Fruit fly (Drosophila melanogaster) whole organism, prepupa: ENCODE data around the gene CG31251.
A peak's percentile ranks its signal among the peaks of the same experiment; 100 is the strongest.

Experiments used
- CG10631 ChIP-seq: fragments of 200-800 bp; sonication (Bioruptor generic); optimal IDR thresholded peaks from 2 replicates; lab custom pipeline; 2016; ENCODE audit warnings: missing biosample characterization, missing genetic modification characterization
- CG10669 ChIP-seq: fragments of 200-800 bp; sonication (Bioruptor generic); optimal IDR thresholded peaks from 3 replicates; lab custom pipeline; 2018; ENCODE audit warnings: missing biosample characterization, mild to moderate bottlenecking, missing genetic modification characterization, moderate library complexity
- CG11294 ChIP-seq: fragments of 200-800 bp; sonication (Bioruptor generic); IDR thresholded peaks from 2 replicates; pipeline ENCODE4 v1.3.6; 2022; ENCODE audit warnings: missing biosample characterization, missing genetic modification characterization
- CG11762 ChIP-seq: fragments of 200-800 bp; sonication (Bioruptor generic); optimal IDR thresholded peaks from 3 replicates; lab custom pipeline; 2016; ENCODE audit warnings: missing biosample characterization, missing genetic modification characterization; ENCODE audit not compliant: insufficient read depth
- CG3032 ChIP-seq: fragments of 200-800 bp; optimal IDR thresholded peaks from 2 replicates; lab custom pipeline; 2019; ENCODE audit warnings: missing biosample characterization, mild to moderate bottlenecking, missing genetic modification characterization, moderate library complexity
- CG31627 ChIP-seq: fragments of 200-800 bp; sonication (Bioruptor generic); optimal IDR thresholded peaks from 3 replicates; lab custom pipeline; 2016; ENCODE audit warnings: missing biosample characterization, missing genetic modification characterization
- CG6163 ChIP-seq: fragments of 200-800 bp; sonication (Bioruptor generic); IDR thresholded peaks from 3 replicates; pipeline ENCODE4 v1.3.6; 2022; ENCODE audit warnings: missing biosample characterization, missing genetic modification characterization
- CG6276 ChIP-seq: fragments of 200-800 bp; sonication (Bioruptor generic); optimal IDR thresholded peaks from 2 replicates; lab custom pipeline; 2017; ENCODE audit warnings: missing biosample characterization, mild to moderate bottlenecking, missing genetic modification characterization
- CG6792 ChIP-seq: fragments of 200-800 bp; sonication (Bioruptor generic); optimal IDR thresholded peaks from 3 replicates; lab custom pipeline; 2016; ENCODE audit warnings: missing biosample characterization, missing genetic modification characterization
- CG6808 ChIP-seq: fragments of 200-800 bp; sonication (Bioruptor generic); optimal IDR thresholded peaks from 3 replicates; lab custom pipeline; 2017; ENCODE audit warnings: missing biosample characterization, missing genetic modification characterization, mild to moderate bottlenecking, moderate library complexity, missing genetic modification reagents
- Eip75B ChIP-seq: fragments of 200-800 bp; sonication (Bioruptor generic); optimal IDR thresholded peaks from 3 replicates; lab custom pipeline; 2016; ENCODE audit warnings: missing biosample characterization, missing genetic modification characterization
- Eip78C ChIP-seq: fragments of 200-800 bp; sonication (Bioruptor generic); peaks from one replicate; lab custom pipeline; 2016; ENCODE audit warnings: missing biosample characterization, missing genetic modification characterization
- Ets21C ChIP-seq: fragments of 200-800 bp; sonication (Bioruptor generic); optimal IDR thresholded peaks from 3 replicates; lab custom pipeline; 2016; ENCODE audit warnings: missing biosample characterization, missing genetic modification characterization
- Ets96B ChIP-seq: fragments of 200-800 bp; optimal IDR thresholded peaks from 2 replicates; lab custom pipeline; 2019; ENCODE audit warnings: missing biosample characterization, mild to moderate bottlenecking, missing genetic modification characterization, moderate library complexity
- Hr38 ChIP-seq: sonication (Bioruptor generic); optimal IDR thresholded peaks from 2 replicates; lab custom pipeline; 2016; ENCODE audit warnings: missing biosample characterization, missing genetic modification characterization
- Hr39 ChIP-seq: fragments of 200-800 bp; sonication (Bioruptor generic); optimal IDR thresholded peaks from 2 replicates; lab custom pipeline; 2016; ENCODE audit warnings: missing biosample characterization, missing genetic modification characterization
- Hr4 ChIP-seq: fragments of 200-800 bp; sonication (Bioruptor generic); optimal IDR thresholded peaks from 3 replicates; lab custom pipeline; 2016; ENCODE audit warnings: missing biosample characterization, missing genetic modification characterization
- Lpt ChIP-seq: fragments of 200-800 bp; sonication (Bioruptor generic); optimal IDR thresholded peaks from 3 replicates; lab custom pipeline; 2016; ENCODE audit warnings: missing biosample characterization, missing genetic modification characterization
- Sox102F ChIP-seq: fragments of 200-800 bp; sonication (Bioruptor generic); optimal IDR thresholded peaks from 2 replicates; lab custom pipeline; 2016; ENCODE audit warnings: missing biosample characterization, mild to moderate bottlenecking, missing genetic modification characterization
- Sox14 ChIP-seq: fragments of 200-800 bp; sonication (Bioruptor generic); optimal IDR thresholded peaks from 3 replicates; lab custom pipeline; 2016; ENCODE audit warnings: missing biosample characterization, missing genetic modification characterization
- Sox15 ChIP-seq: fragments of 200-800 bp; sonication (Bioruptor generic); optimal IDR thresholded peaks from 3 replicates; lab custom pipeline; 2016; ENCODE audit warnings: missing biosample characterization, missing genetic modification characterization
- cyc ChIP-seq: fragments of 200-800 bp; sonication (Bioruptor generic); optimal IDR thresholded peaks from 3 replicates; lab custom pipeline; 2016; ENCODE audit warnings: missing biosample characterization, missing genetic modification characterization
- dac ChIP-seq: fragments of 200-800 bp; sonication (Bioruptor generic); optimal IDR thresholded peaks from 2 replicates; lab custom pipeline; 2017; ENCODE audit warnings: missing biosample characterization, mild to moderate bottlenecking, missing genetic modification characterization
- dsx ChIP-seq: fragments of 200-800 bp; optimal IDR thresholded peaks from 3 replicates; lab custom pipeline; 2019; ENCODE audit warnings: missing biosample characterization, mild to moderate bottlenecking, missing genetic modification characterization, moderate library complexity; ENCODE audit not compliant: poor library complexity, severe bottlenecking
- esn ChIP-seq: fragments of 200-800 bp; sonication (Bioruptor generic); optimal IDR thresholded peaks from 2 replicates; lab custom pipeline; 2016; ENCODE audit warnings: missing biosample characterization, mild to moderate bottlenecking, missing genetic modification characterization, moderate library complexity
- fd59A ChIP-seq: fragments of 200-800 bp; sonication (Bioruptor generic); optimal IDR thresholded peaks from 2 replicates; lab custom pipeline; 2017; ENCODE audit warnings: missing biosample characterization, mild to moderate bottlenecking, missing genetic modification characterization, missing genetic modification reagents
- fd85E ChIP-seq: fragments of 200-800 bp; sonication (Bioruptor generic); optimal IDR thresholded peaks from 3 replicates; lab custom pipeline; 2016; ENCODE audit warnings: missing biosample characterization, missing genetic modification characterization
- fkh ChIP-seq: fragments of 200-800 bp; sonication (Bioruptor generic); optimal IDR thresholded peaks from 3 replicates; lab custom pipeline; 2017; ENCODE audit warnings: missing biosample characterization, mild to moderate bottlenecking, missing genetic modification characterization, moderate library complexity
- lz ChIP-seq: fragments of 200-800 bp; sonication (Bioruptor generic); optimal IDR thresholded peaks from 3 replicates; lab custom pipeline; 2016; ENCODE audit warnings: missing biosample characterization, missing genetic modification characterization
- net ChIP-seq: fragments of 200-800 bp; sonication (Bioruptor generic); optimal IDR thresholded peaks from 3 replicates; lab custom pipeline; 2016; ENCODE audit warnings: missing biosample characterization, missing genetic modification characterization
- pdm3 ChIP-seq: fragments of 200-800 bp; sonication (Bioruptor generic); optimal IDR thresholded peaks from 3 replicates; lab custom pipeline; 2016; ENCODE audit warnings: missing biosample characterization, missing genetic modification characterization
- salr ChIP-seq, 2 experiments: fragments of 200-800 bp; sonication (Bioruptor generic); optimal IDR thresholded peaks; 3 replicates each; lab custom pipeline; 2016 to 2018; ENCODE audit warnings: missing biosample characterization in 2 of 2, missing genetic modification characterization in 2 of 2, mild to moderate bottlenecking in 1 of 2
- svp ChIP-seq: fragments of 200-800 bp; sonication (Bioruptor generic); peaks from one replicate; lab custom pipeline; 2016; ENCODE audit warnings: missing biosample characterization, missing genetic modification characterization
- topi ChIP-seq: fragments of 200-800 bp; sonication (Bioruptor generic); optimal IDR thresholded peaks from 3 replicates; lab custom pipeline; 2016; ENCODE audit warnings: missing biosample characterization, missing genetic modification characterization
- vri ChIP-seq: fragments of 200-800 bp; sonication (Bioruptor generic); optimal IDR thresholded peaks from 3 replicates; lab custom pipeline; 2016; ENCODE audit warnings: missing biosample characterization, mild to moderate bottlenecking, missing genetic modification characterization

The CG31251 gene

dm6 chr3R:17670857-17671336, 13.8 kb downstream of the CG31251 start, which contains the start of the genes CG7523 and Mps1:
Gene CG7523 (minus strand): TSS chr3R:17670895.
Gene Mps1 (plus strand): TSS chr3R:17671271.
- TF ChIP-seq Sox14 (GFP tag; lab: Kevin White, UChicago) = peak; percentile 90
- peak; percentile 16 for TF ChIP-seq dsx
- peak; percentile 100 for TF ChIP-seq fkh (GFP tag; lab: Kevin White, UChicago)
- TF ChIP-seq lz (GFP tag; lab: Kevin White, UChicago) = no peak

- TF ChIP-seq CG11762 (no peak), Eip78C (GFP tag; lab: Kevin White, UChicago) (no peak), svp (GFP tag; lab: Kevin White, UChicago) (peak; percentile 97), dac (GFP tag; lab: Kevin White, UChicago) (no peak), Eip75B (GFP tag; lab: Kevin White, UChicago) (no peak), vri (GFP tag; lab: Kevin White, UChicago) (no peak), CG31627 (GFP tag; lab: Kevin White, UChicago) (no peak)
Measured at dm6 chr3R:17670202-17670856, 14.4 kb downstream of the CG31251 start.

dm6 chr3R:17667987-17668386, 16.7 kb downstream of the CG31251 start:
- TF ChIP-seq Hr39 (GFP tag; lab: Kevin White, UChicago) = no peak
- no peak for TF ChIP-seq CG6276 (GFP tag; lab: Kevin White, UChicago)
- no peak for TF ChIP-seq Hr4 (GFP tag; lab: Kevin White, UChicago)
- no peak for TF ChIP-seq Sox102F (GFP tag; lab: Kevin White, UChicago)
- no peak for TF ChIP-seq Eip78C (GFP tag; lab: Kevin White, UChicago)
- no peak for TF ChIP-seq salr (GFP tag; optimal IDR thresholded peaks at IDR 0.05; lab: Kevin White, UChicago)
- TF ChIP-seq Sox14 (GFP tag; lab: Kevin White, UChicago) = no peak
- no peak for TF ChIP-seq topi (GFP tag; lab: Kevin White, UChicago)
- TF ChIP-seq Hr38 (GFP tag; lab: Kevin White, UChicago) = no peak
- TF ChIP-seq esn (GFP tag; lab: Kevin White, UChicago) = no peak
- TF ChIP-seq CG11294 (GFP tag; lab: Robert Waterston, UW) = no peak
- TF ChIP-seq Lpt (GFP tag; lab: Kevin White, UChicago) = no peak
- TF ChIP-seq vri (GFP tag; lab: Kevin White, UChicago) = no peak
- no peak for TF ChIP-seq pdm3 (GFP tag; lab: Kevin White, UChicago)
- TF ChIP-seq CG10669 (GFP tag; lab: Kevin White, UChicago) = no peak

dm6 chr3R:17667279-17667678, 17.4 kb downstream of the CG31251 start, which contains the start of gene CG45045:
Gene CG45045 (plus strand): TSS chr3R:17667572.
- TF ChIP-seq svp (GFP tag; lab: Kevin White, UChicago) (peak; percentile 92), CG3032 (tag; lab: Kevin White, UChicago) (no peak)

- no peak for TF ChIP-seq CG6792 (GFP tag; lab: Kevin White, UChicago)
- no peak for TF ChIP-seq CG31627 (GFP tag; lab: Kevin White, UChicago)
- TF ChIP-seq CG10631 (GFP tag; lab: Kevin White, UChicago) = no peak
- no peak for TF ChIP-seq CG6163 (GFP tag; lab: Robert Waterston, UW)
- TF ChIP-seq cyc = no peak
- TF ChIP-seq Ets96B (tag; lab: Kevin White, UChicago) = no peak
- no peak for TF ChIP-seq Sox15 (GFP tag; lab: Kevin White, UChicago)
- no peak for TF ChIP-seq net
- TF ChIP-seq Hr38 (GFP tag; lab: Kevin White, UChicago) = no peak
- TF ChIP-seq CG10669 (GFP tag; lab: Kevin White, UChicago) = no peak
- no peak for TF ChIP-seq Ets21C (GFP tag; lab: Kevin White, UChicago)
- TF ChIP-seq fd85E = no peak
- no peak for TF ChIP-seq CG6808 (GFP tag; lab: Kevin White, UChicago)
- no peak for TF ChIP-seq dac (GFP tag; lab: Kevin White, UChicago)
- TF ChIP-seq fd59A (GFP tag; lab: Kevin White, UChicago) = no peak
- TF ChIP-seq, all 60 proteins: peak for 0
Measured at dm6 chr3R:17666797-17667156, 17.9 kb downstream of the CG31251 start.
